In the genomic region with DNA sequence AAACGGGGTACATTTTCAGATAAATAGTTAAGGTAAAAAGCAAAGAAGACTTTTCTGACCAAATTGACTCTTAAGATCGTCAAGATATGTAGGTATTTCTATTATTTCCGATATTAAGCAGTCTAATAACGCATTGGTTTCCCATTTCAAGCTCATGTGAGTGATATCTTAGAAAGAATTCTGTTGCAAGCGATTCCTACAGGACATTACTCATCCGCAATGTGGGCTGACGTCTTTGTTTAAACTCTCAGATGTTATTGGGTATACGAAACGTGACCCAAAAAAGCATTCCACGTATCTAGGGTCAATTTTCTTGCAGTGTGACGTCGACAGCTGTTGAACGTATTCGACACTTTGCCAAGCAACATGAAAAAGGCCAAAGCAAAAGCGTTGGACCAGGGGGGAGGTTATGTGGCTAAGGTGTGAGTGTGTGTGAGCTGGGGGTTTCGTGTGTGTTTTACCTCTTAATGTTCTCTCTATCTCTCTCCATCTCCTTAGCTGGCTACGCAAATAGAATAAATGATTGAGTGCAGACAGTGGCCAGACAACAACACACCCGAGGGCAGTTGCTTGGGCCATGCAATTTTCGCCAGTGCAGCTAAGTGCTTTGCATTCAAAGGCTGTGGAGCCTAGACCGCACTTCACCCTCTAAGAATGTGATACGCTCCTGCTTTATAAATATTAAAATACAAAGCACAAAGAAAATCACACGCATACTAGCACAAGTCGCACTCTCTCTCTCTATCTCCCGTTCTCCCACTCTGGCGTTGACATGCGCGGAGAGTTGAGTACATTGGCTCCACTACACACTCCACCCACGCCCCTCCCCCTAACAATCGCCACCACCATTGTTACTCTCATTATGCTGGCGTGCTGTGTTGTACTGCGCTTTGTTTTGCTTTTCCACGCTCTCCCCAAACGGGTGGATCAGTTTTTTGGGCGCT, we compare ENCODE assay signal across 1 fruit fly cellular context.
TF ChIP-seq lines count a peak whose summit lies in the region.

No protein-coding gene starts in this region.

TF ChIP-seq in whole organism, embryonic, 481 proteins besides CTCF, POLR2A, EP300 and RAD21 (continued from another document):
- TF ChIP-seq maf-S (GFP tag; optimal IDR thresholded peaks at IDR 0.05; lab: Kevin White, UChicago) = peak; percentile 95
- TF ChIP-seq NC2α (GFP tag; optimal IDR thresholded peaks at IDR 0.05; lab: Kevin White, UChicago) = peak; percentile 86
- TF ChIP-seq tx (GFP tag; optimal IDR thresholded peaks at IDR 0.05; lab: Kevin White, UChicago) = peak; percentile 97
- TF ChIP-seq CG10431 (GFP tag; optimal IDR thresholded peaks at IDR 0.05; lab: Kevin White, UChicago) = peak; percentile 88
- TF ChIP-seq CG1233 (GFP tag; optimal IDR thresholded peaks at IDR 0.05; lab: Kevin White, UChicago) = peak; percentile 96
- peak; percentile 82 for TF ChIP-seq lbe (GFP tag; optimal IDR thresholded peaks at IDR 0.05; lab: Kevin White, UChicago)
- peak; percentile 93 for TF ChIP-seq CG18764 (GFP tag; optimal IDR thresholded peaks at IDR 0.05; lab: Kevin White, UChicago)
- peak; percentile 87 for TF ChIP-seq CG17568 (GFP tag; optimal IDR thresholded peaks at IDR 0.05; lab: Kevin White, UChicago)
- peak; percentile 70 for TF ChIP-seq B-H2 (GFP tag; optimal IDR thresholded peaks at IDR 0.05; lab: Kevin White, UChicago)
- TF ChIP-seq ind (GFP tag; optimal IDR thresholded peaks at IDR 0.05; lab: Kevin White, UChicago) = peak; percentile 97
- peak; percentile 77 for TF ChIP-seq CG17612 (GFP tag; IDR thresholded peaks at IDR 0.05; lab: Robert Waterston, UW)
- peak; percentile 74 for TF ChIP-seq CG14050 (GFP tag; IDR thresholded peaks at IDR 0.05; lab: Robert Waterston, UW)
- no peak; the same call in 1 of the 2 replicates for TF ChIP-seq aop (GFP tag; IDR thresholded peaks at IDR 0.05; lab: Robert Waterston, UW)
- TF ChIP-seq dmrt11E (tag; optimal IDR thresholded peaks at IDR 0.05; lab: Kevin White, UChicago) = peak; percentile 86
- no peak for TF ChIP-seq hb (GFP tag; IDR thresholded peaks at IDR 0.05; lab: Robert Waterston, UW; ENCODE audit: partially characterized antibody)
- TF ChIP-seq CG5180 (GFP tag; optimal IDR thresholded peaks at IDR 0.05; lab: Kevin White, UChicago) = peak; percentile 88
- peak; percentile 64; the same call in 2 of the 3 replicates for TF ChIP-seq knrl (GFP tag; IDR thresholded peaks at IDR 0.05; lab: Robert Waterston, UW; ENCODE audit: partially characterized antibody)
- no peak for TF ChIP-seq nerfin-2 (GFP tag; IDR thresholded peaks at IDR 0.05; lab: Robert Waterston, UW; ENCODE audit: partially characterized antibody)
- TF ChIP-seq bcd (GFP tag; optimal IDR thresholded peaks at IDR 0.05; lab: Kevin White, UChicago) = peak; percentile 97
- TF ChIP-seq CG8089 (GFP tag; optimal IDR thresholded peaks at IDR 0.05; lab: Kevin White, UChicago) = peak; percentile 94
- TF ChIP-seq MESR4 (GFP tag; optimal IDR thresholded peaks at IDR 0.05; lab: Kevin White, UChicago) = peak; percentile 0
- peak; percentile 53 for TF ChIP-seq inv (GFP tag; IDR thresholded peaks at IDR 0.05; lab: Robert Waterston, UW; ENCODE audit: partially characterized antibody)
- TF ChIP-seq Ada2b (GFP tag; IDR thresholded peaks at IDR 0.05; lab: Robert Waterston, UW) = peak; percentile 83
- TF ChIP-seq Dref (GFP tag; IDR thresholded peaks at IDR 0.05; lab: Robert Waterston, UW) = no peak
- TF ChIP-seq CG7987 (GFP tag; optimal IDR thresholded peaks at IDR 0.05; lab: Kevin White, UChicago) = peak; percentile 81
- TF ChIP-seq croc (GFP tag; conservative IDR thresholded peaks at IDR 0.05; lab: Robert Waterston, UW) = peak; percentile 87
- peak; percentile 97 for TF ChIP-seq Six4 (GFP tag; optimal IDR thresholded peaks at IDR 0.05; lab: Kevin White, UChicago)
- TF ChIP-seq Sry-β (GFP tag; optimal IDR thresholded peaks at IDR 0.05; lab: Kevin White, UChicago) = peak; percentile 57
- TF ChIP-seq Hey (tag; optimal IDR thresholded peaks at IDR 0.05; lab: Kevin White, UChicago) = peak; percentile 78
- TF ChIP-seq CG16813 (GFP tag; IDR thresholded peaks at IDR 0.05; lab: Robert Waterston, UW; ENCODE audit: partially characterized antibody) = peak; percentile 63
- TF ChIP-seq HLH54F (GFP tag; optimal IDR thresholded peaks at IDR 0.05; lab: Kevin White, UChicago) = peak; percentile 98
- TF ChIP-seq CG10209 (GFP tag; optimal IDR thresholded peaks at IDR 0.05; lab: Kevin White, UChicago) = peak; percentile 96
- peak; percentile 87 for TF ChIP-seq p53 (GFP tag; optimal IDR thresholded peaks at IDR 0.05; lab: Kevin White, UChicago)
- peak; percentile 98 for TF ChIP-seq slp2 (GFP tag; optimal IDR thresholded peaks at IDR 0.05; lab: Kevin White, UChicago)
- TF ChIP-seq CG8281 (tag; optimal IDR thresholded peaks at IDR 0.05; lab: Kevin White, UChicago) = peak; percentile 87
- TF ChIP-seq nom (GFP tag; optimal IDR thresholded peaks at IDR 0.05; lab: Kevin White, UChicago) = peak; percentile 70
- peak; percentile 87 for TF ChIP-seq btn (GFP tag; optimal IDR thresholded peaks at IDR 0.05; lab: Kevin White, UChicago)
- TF ChIP-seq Trl (optimal IDR thresholded peaks at IDR 0.05; lab: Kevin White, UChicago) = peak; percentile 90 to 99
- TF ChIP-seq Trl (GFP tag; optimal IDR thresholded peaks at IDR 0.05; lab: Kevin White, UChicago) = peak; percentile 96
- TF ChIP-seq slou (GFP tag; optimal IDR thresholded peaks at IDR 0.05; lab: Kevin White, UChicago) = peak; percentile 93
- peak; percentile 90 for TF ChIP-seq CG13123 (GFP tag; optimal IDR thresholded peaks at IDR 0.05; lab: Kevin White, UChicago)
